Worm (Caenorhabditis elegans) whole organism, L2 larva: ENCODE measurements around the gene epg-5.
A peak's percentile ranks its signal among the peaks of the same experiment; 100 is the strongest.

ENCODE experiments used
- ama-1 ChIP-seq: fragments of 150-350 bp; optimal IDR thresholded peaks from 2 replicates; lab custom pipeline; 2018; ENCODE audit warnings: inconsistent platforms
- lin-39 ChIP-seq: fragments of 150-350 bp; optimal IDR thresholded peaks from 2 replicates; lab custom pipeline; 2014; ENCODE audit warnings: missing biosample characterization, missing genetic modification reagents, missing genetic modification characterization
- lsy-2 ChIP-seq, 2 experiments: fragments of 150-350 bp in 1 of 2; sonication (generic microtip) in 1 of 2; optimal IDR thresholded peaks; 2 replicates each; lab custom pipeline; 2014 to 2017; ENCODE audit warnings: missing biosample characterization in 2 of 2, missing genetic modification characterization in 2 of 2
- mdl-1 ChIP-seq, 2 experiments: fragments of 150-350 bp in 1 of 2; sonication (generic microtip) in 1 of 2; optimal IDR thresholded peaks; 2 replicates each; lab custom pipeline; 2017; ENCODE audit warnings: missing biosample characterization in 2 of 2, missing genetic modification characterization in 2 of 2
- nhr-12 ChIP-seq: fragments of 150-350 bp; optimal IDR thresholded peaks from 2 replicates; lab custom pipeline; 2014; ENCODE audit warnings: missing biosample characterization, missing genetic modification characterization
- nhr-237 ChIP-seq: fragments of 150-350 bp; optimal IDR thresholded peaks from 2 replicates; lab custom pipeline; 2014; ENCODE audit warnings: missing biosample characterization, missing genetic modification characterization
- nhr-77 ChIP-seq: fragments of 150-350 bp; optimal IDR thresholded peaks from 2 replicates; lab custom pipeline; 2014; ENCODE audit warnings: missing biosample characterization, missing genetic modification characterization
- skn-1 ChIP-seq: sonication (generic microtip); optimal IDR thresholded peaks from 2 replicates; lab custom pipeline; 2017; ENCODE audit warnings: missing biosample characterization, missing genetic modification characterization
- sma-9 ChIP-seq, 2 experiments: fragments of 150-350 bp in 1 of 2; sonication (generic microtip) in 1 of 2; optimal IDR thresholded peaks; 2 replicates each; lab custom pipeline; 2014 to 2016; ENCODE audit warnings: missing genetic modification characterization in 2 of 2, mild to moderate bottlenecking in 1 of 2, missing biosample characterization in 1 of 2, missing compliant biosample characterization in 1 of 2, missing genetic modification reagents in 1 of 2, moderate library complexity in 1 of 2
- unc-62 ChIP-seq: fragments of 150-350 bp; optimal IDR thresholded peaks from 2 replicates; lab custom pipeline; 2014; ENCODE audit warnings: missing biosample characterization, missing genetic modification reagents, missing genetic modification characterization
- zag-1 ChIP-seq: fragments of 150-350 bp; optimal IDR thresholded peaks from 2 replicates; lab custom pipeline; 2014; ENCODE audit warnings: missing biosample characterization, missing genetic modification characterization
- ztf-11 ChIP-seq: sonication (generic microtip); optimal IDR thresholded peaks from 2 replicates; lab custom pipeline; 2017; ENCODE audit warnings: missing biosample characterization, missing genetic modification characterization

- TF ChIP-seq ama-1 (lab: Kevin White, UChicago) (peak; percentile 60), mdl-1 (tag; optimal IDR thresholded peaks at IDR 0.05; lab: Kevin White, UChicago) (no peak), lin-39 (no peak), lsy-2 (tag; optimal IDR thresholded peaks at IDR 0.05; lab: Kevin White, UChicago) (peak in 1 of 2 experiments; percentile 9), unc-62 (GFP tag; lab: Kevin White, UChicago) (no peak), zag-1 (tag; lab: Kevin White, UChicago) (no peak), nhr-77 (tag; lab: Kevin White, UChicago) (no peak), nhr-237 (tag; lab: Kevin White, UChicago) (no peak), nhr-12 (tag; lab: Kevin White, UChicago) (no peak), sma-9 (GFP tag; optimal IDR thresholded peaks at IDR 0.05; lab: Kevin White, UChicago) (no peak), sma-9 (tag; optimal IDR thresholded peaks at IDR 0.05; lab: Kevin White, UChicago) (no peak), ztf-11 (no peak), skn-1 (tag; lab: Kevin White, UChicago) (no peak)
These were observed 47.9 kb downstream of the epg-5 start, which contains the start of gene F18C5.10 for ce11 chrII:6561300-6561699.
